Worm (Caenorhabditis elegans): ENCODE measurements around the gene plc-1.

DNA sequence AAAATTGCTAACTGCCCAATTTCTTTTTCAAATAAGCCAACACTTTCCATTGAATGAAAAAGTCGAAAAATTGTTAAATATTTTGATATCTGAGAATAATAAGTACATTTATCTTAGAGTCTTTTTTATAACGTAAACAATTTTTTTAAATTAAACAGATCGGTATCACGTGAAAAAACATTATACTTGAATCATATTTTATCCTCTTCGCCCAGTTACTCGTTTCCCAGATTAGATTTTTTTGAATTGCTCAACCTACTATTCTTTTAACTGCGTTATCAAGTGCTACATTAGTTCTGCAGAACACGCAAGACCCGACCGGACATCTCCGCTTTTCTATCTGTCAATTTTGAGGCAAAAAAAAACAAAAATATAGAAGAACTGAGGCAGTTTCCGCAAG, 34.0 kb downstream of the plc-1 start, which contains the start of gene F31B12.4:
- TF ChIP-seq odd-2 (tag; optimal IDR thresholded peaks at IDR 0.05) (no peak), unc-86 (tag; optimal IDR thresholded peaks at IDR 0.05) (no peak), pqm-1 (tag; optimal IDR thresholded peaks at IDR 0.05) (no peak), K09A11.1 (tag; optimal IDR thresholded peaks at IDR 0.05; ENCODE audit: insufficient read depth) (no peak), pat-9 (tag; optimal IDR thresholded peaks at IDR 0.05) (no peak), fkh-10 (GFP tag; optimal IDR thresholded peaks at IDR 0.05) (no peak), fax-1 (tag; optimal IDR thresholded peaks at IDR 0.05) (no peak), Y22D7AL.16 (tag; optimal IDR thresholded peaks at IDR 0.05) (no peak), hlh-30 (tag; optimal IDR thresholded peaks at IDR 0.05; ENCODE audit: insufficient read depth) (no peak), syd-9 (tag; optimal IDR thresholded peaks at IDR 0.05) (no peak), ceh-9 (tag; optimal IDR thresholded peaks at IDR 0.05) (no peak), ceh-22 (tag; optimal IDR thresholded peaks at IDR 0.05) (no peak), ceh-19 (GFP tag; optimal IDR thresholded peaks at IDR 0.05) (no peak), ttx-3 (tag; optimal IDR thresholded peaks at IDR 0.05) (no peak)

All from whole organism, late embryonic.